Worm (Caenorhabditis elegans) whole organism, midembryonic: ENCODE results near the gene srxa-10.

Source experiments
- T22C8.4 ChIP-seq: fragments of 200-800 bp; sonication (Bioruptor generic); IDR thresholded peaks from 2 replicates; pipeline ENCODE4 v1.3.6; 2022; ENCODE audit warnings: missing genetic modification characterization, missing compliant biosample characterization
- cog-1 ChIP-seq: sonication (generic microtip); optimal IDR thresholded peaks from 2 replicates; lab custom pipeline; 2016; ENCODE audit warnings: missing genetic modification characterization, missing compliant biosample characterization
- flt-1 ChIP-seq: fragments of 200-800 bp; sonication (Bioruptor generic); IDR thresholded peaks from 2 replicates; pipeline ENCODE4 v1.3.6; 2022; ENCODE audit warnings: missing genetic modification characterization, missing compliant biosample characterization
- klf-2 ChIP-seq: fragments of 200-800 bp; sonication (Bioruptor generic); conservative IDR thresholded peaks from 2 replicates; pipeline ENCODE4 v1.3.6; 2022; ENCODE audit warnings: missing genetic modification reagents, missing genetic modification characterization, missing compliant biosample characterization
- med-1 ChIP-seq: sonication (generic microtip); optimal IDR thresholded peaks from 2 replicates; lab custom pipeline; 2017; ENCODE audit warnings: missing genetic modification characterization, mild to moderate bottlenecking, missing compliant biosample characterization, antibody characterized with exemption, missing genetic modification reagents; ENCODE audit not compliant: insufficient read depth
- ref-1 ChIP-seq: fragments of 200-800 bp; sonication (Bioruptor generic); conservative IDR thresholded peaks from 2 replicates; pipeline ENCODE4 v1.3.6; 2022; ENCODE audit warnings: missing genetic modification reagents, missing genetic modification characterization, missing compliant biosample characterization
- ztf-23 ChIP-seq: fragments of 200-800 bp; sonication (Bioruptor generic); IDR thresholded peaks from 2 replicates; pipeline ENCODE4 v1.3.6; 2022; ENCODE audit warnings: missing genetic modification reagents, missing genetic modification characterization, missing compliant biosample characterization
- ztf-29 ChIP-seq: fragments of 200-800 bp; sonication (Bioruptor generic); IDR thresholded peaks from 2 replicates; pipeline ENCODE4 v1.3.6; 2022; ENCODE audit warnings: missing genetic modification reagents, missing genetic modification characterization, missing compliant biosample characterization

DNA sequence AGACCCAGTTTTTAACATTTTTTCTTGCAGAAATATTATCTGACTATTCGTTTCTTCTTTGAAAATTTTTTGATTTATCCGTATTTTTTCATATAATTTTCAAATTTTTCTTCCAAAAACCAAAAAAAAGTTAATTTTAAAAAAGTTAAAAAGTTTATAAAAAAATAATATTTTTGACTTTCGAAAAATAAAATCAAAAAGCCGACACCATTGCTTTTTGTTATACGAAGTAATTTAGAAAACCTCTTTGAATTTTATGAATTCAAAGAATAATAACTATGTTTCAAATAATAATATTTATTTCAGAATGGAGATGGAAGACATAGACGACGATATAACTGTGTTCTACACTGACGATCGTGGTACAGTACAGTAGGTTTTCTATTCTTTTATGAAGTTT, 38.5 kb upstream of the srxa-10 start, which contains the start of gene K11H3.8:
- TF ChIP-seq ztf-29 (GFP tag; lab: Robert Waterston, UW) (no peak), cog-1 (no peak), med-1 (GFP tag; lab: Kevin White, UChicago) (no peak), klf-2 (GFP tag; lab: Robert Waterston, UW) (no peak), T22C8.4 (GFP tag; lab: Robert Waterston, UW) (no peak), flt-1 (GFP tag; lab: Robert Waterston, UW) (no peak), ref-1 (GFP tag; lab: Robert Waterston, UW) (no peak), ztf-23 (GFP tag; lab: Robert Waterston, UW) (no peak)
